Fruit fly (Drosophila melanogaster) whole organism, embryonic: ENCODE results near the gene mib2.

Experiments
- Abd-B ChIP-seq: fragments of 200-800 bp; sonication (Bioruptor generic); optimal IDR thresholded peaks from 2 replicates; lab custom pipeline; 2018; ENCODE audit warnings: missing biosample characterization, mild to moderate bottlenecking, missing genetic modification characterization, moderate library complexity
- CG2199 ChIP-seq: fragments of 200-800 bp; sonication (Bioruptor generic); IDR thresholded peaks from 3 replicates; pipeline ENCODE4 v1.3.6; 2022; ENCODE audit warnings: missing biosample characterization, missing genetic modification characterization
- CG2889 ChIP-seq: fragments of 200-800 bp; sonication (Bioruptor generic); IDR thresholded peaks from 3 replicates; pipeline ENCODE4 v1.3.6; 2022; ENCODE audit warnings: missing biosample characterization, missing genetic modification characterization
- CG9727 ChIP-seq: fragments of 200-800 bp; sonication (Bioruptor generic); optimal IDR thresholded peaks from 3 replicates; lab custom pipeline; 2017; ENCODE audit warnings: missing biosample characterization, mild to moderate bottlenecking, missing genetic modification characterization
- Dad ChIP-seq: fragments of 200-800 bp; sonication (Bioruptor generic); optimal IDR thresholded peaks from 3 replicates; lab custom pipeline; 2016; ENCODE audit warnings: missing biosample characterization, missing genetic modification characterization
- Gsc ChIP-seq: fragments of 200-800 bp; sonication (Bioruptor generic); IDR thresholded peaks from 2 replicates; pipeline ENCODE4 v1.3.6; 2022; ENCODE audit warnings: missing biosample characterization, missing genetic modification characterization
- ab ChIP-seq: fragments of 200-800 bp; sonication (Bioruptor generic); optimal IDR thresholded peaks from 2 replicates; lab custom pipeline; 2016; ENCODE audit warnings: missing biosample characterization, missing genetic modification characterization
- br ChIP-seq: fragments of >200 bp; optimal IDR thresholded peaks from 2 replicates; lab custom pipeline; 2017
- stc ChIP-seq: fragments of 200-800 bp; sonication (Bioruptor generic); IDR thresholded peaks from 2 replicates; pipeline ENCODE4 v1.3.6; 2022; ENCODE audit warnings: missing biosample characterization, missing genetic modification characterization

DNA sequence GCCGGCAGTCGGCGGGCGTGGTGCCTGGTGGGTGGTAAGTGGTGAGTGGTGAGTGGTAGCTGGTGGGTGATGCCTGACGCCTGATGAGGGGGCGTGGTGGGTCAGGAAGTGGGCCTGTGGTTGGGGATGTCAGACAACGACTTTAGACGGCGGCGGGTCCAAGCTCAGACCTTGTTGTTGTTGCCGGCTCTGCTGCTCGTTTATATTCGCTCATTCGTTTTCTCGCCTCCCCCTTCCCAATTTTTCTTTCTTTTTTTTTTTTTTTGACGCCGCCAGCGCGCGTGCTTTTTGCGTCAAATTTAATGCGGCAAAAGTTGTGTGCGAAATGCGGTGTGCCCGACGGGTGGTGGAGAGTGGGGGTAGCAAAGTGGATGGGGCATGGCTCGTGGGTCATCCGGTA is 14.6 kb upstream of the mib2 start:
- TF ChIP-seq Dad: no peak
- TF ChIP-seq CG2889 (GFP tag; lab: Robert Waterston, UW): no peak
- TF ChIP-seq stc (GFP tag; lab: Robert Waterston, UW): no peak
- no peak for TF ChIP-seq Gsc
- TF ChIP-seq Abd-B: no peak
- TF ChIP-seq br: no peak
- TF ChIP-seq CG2199 (GFP tag; lab: Robert Waterston, UW): no peak
- TF ChIP-seq ab (GFP tag; lab: Kevin White, UChicago): no peak
- no peak for TF ChIP-seq CG9727 (GFP tag; lab: Kevin White, UChicago)
